Worm (Caenorhabditis elegans): ENCODE results near the gene fax-1.

- TF ChIP-seq mls-2 (tag; optimal IDR thresholded peaks at IDR 0.05), result no peak
- TF ChIP-seq unc-62 (GFP tag; optimal IDR thresholded peaks at IDR 0.05), result no peak
- no peak for TF ChIP-seq ztf-11 (tag; optimal IDR thresholded peaks at IDR 0.05)
- no peak for TF ChIP-seq snpc-4 (tag; optimal IDR thresholded peaks at IDR 0.05)
- no peak for TF ChIP-seq elt-3 (tag; optimal IDR thresholded peaks at IDR 0.05)
- no peak for TF ChIP-seq blmp-1 (tag; optimal IDR thresholded peaks at IDR 0.05)
- TF ChIP-seq lin-32 (GFP tag; optimal IDR thresholded peaks at IDR 0.05), result no peak
- no peak for TF ChIP-seq nhr-76 (tag; optimal IDR thresholded peaks at IDR 0.05)
Measured at ce11 chrX:3176728-3177127, 22.4 kb downstream of the fax-1 start.

All from whole organism, mixed stage, embryonic.